Worm (Caenorhabditis elegans) whole organism, L2 larva: ENCODE data around the gene Y51H7BR.4.
"Not testable (repeated sequence)": the region's sequence is repeated elsewhere in the genome, so short reads cannot be mapped to it uniquely, and the experiment has no call there.

ENCODE experiments used
- C34F6.9 ChIP-seq: fragments of 150-350 bp; optimal IDR thresholded peaks from 2 replicates; lab custom pipeline; 2014; ENCODE audit warnings: missing biosample characterization, missing genetic modification characterization
- F13H6.1 ChIP-seq: sonication (generic microtip); optimal IDR thresholded peaks from 2 replicates; lab custom pipeline; 2016; ENCODE audit warnings: missing genetic modification characterization, missing compliant biosample characterization
- alr-1 ChIP-seq: fragments of 150-350 bp; optimal IDR thresholded peaks from 2 replicates; lab custom pipeline; 2014; ENCODE audit warnings: missing biosample characterization, missing genetic modification characterization
- ama-1 ChIP-seq: fragments of 150-350 bp; optimal IDR thresholded peaks from 2 replicates; lab custom pipeline; 2018; ENCODE audit warnings: inconsistent platforms
- blmp-1 ChIP-seq: sonication (generic microtip); optimal IDR thresholded peaks from 2 replicates; lab custom pipeline; 2017; ENCODE audit warnings: missing genetic modification characterization, mild to moderate bottlenecking, missing compliant biosample characterization, antibody characterized with exemption, moderate library complexity; ENCODE audit not compliant: insufficient read depth
- ceh-16 ChIP-seq: fragments of 150-350 bp; optimal IDR thresholded peaks from 2 replicates; lab custom pipeline; 2014; ENCODE audit warnings: missing biosample characterization, missing genetic modification characterization
- ceh-82 ChIP-seq: fragments of 150-350 bp; optimal IDR thresholded peaks from 2 replicates; lab custom pipeline; 2014; ENCODE audit warnings: missing biosample characterization, missing genetic modification characterization
- crh-2 ChIP-seq: sonication (generic microtip); optimal IDR thresholded peaks from 2 replicates; lab custom pipeline; 2017; ENCODE audit warnings: missing biosample characterization, missing genetic modification characterization
- dmd-4 ChIP-seq: sonication (generic microtip); optimal IDR thresholded peaks from 2 replicates; lab custom pipeline; 2017; ENCODE audit warnings: missing biosample characterization, missing genetic modification characterization
- egl-27 ChIP-seq: sonication (generic microtip); optimal IDR thresholded peaks from 3 replicates; lab custom pipeline; 2017; ENCODE audit warnings: missing biosample characterization, missing genetic modification reagents, missing genetic modification characterization
- elt-1 ChIP-seq: fragments of 150-350 bp; optimal IDR thresholded peaks from 2 replicates; lab custom pipeline; 2014; ENCODE audit warnings: missing biosample characterization, missing genetic modification characterization
- lin-11 ChIP-seq: fragments of 150-350 bp; sonication (generic microtip); optimal IDR thresholded peaks from 2 replicates; lab custom pipeline; 2014; ENCODE audit warnings: missing biosample characterization, missing genetic modification characterization, inconsistent platforms, mixed read lengths
- lin-39 ChIP-seq: fragments of 150-350 bp; optimal IDR thresholded peaks from 2 replicates; lab custom pipeline; 2014; ENCODE audit warnings: missing biosample characterization, missing genetic modification reagents, missing genetic modification characterization
- lsy-2 ChIP-seq, 2 experiments: fragments of 150-350 bp in 1 of 2; sonication (generic microtip) in 1 of 2; optimal IDR thresholded peaks; 2 replicates each; lab custom pipeline; 2014 to 2017; ENCODE audit warnings: missing biosample characterization in 2 of 2, missing genetic modification characterization in 2 of 2
- mab-5 ChIP-seq: fragments of 150-350 bp; optimal IDR thresholded peaks from 2 replicates; lab custom pipeline; 2014; ENCODE audit warnings: missing biosample characterization, missing genetic modification characterization
- mbf-1 ChIP-seq: sonication (generic microtip); optimal IDR thresholded peaks from 2 replicates; lab custom pipeline; 2017; ENCODE audit warnings: missing biosample characterization, missing genetic modification characterization
- mdl-1 ChIP-seq, 2 experiments: fragments of 150-350 bp in 1 of 2; sonication (generic microtip) in 1 of 2; optimal IDR thresholded peaks; 2 replicates each; lab custom pipeline; 2017; ENCODE audit warnings: missing biosample characterization in 2 of 2, missing genetic modification characterization in 2 of 2
- nhr-10 ChIP-seq: sonication (generic microtip); optimal IDR thresholded peaks from 2 replicates; lab custom pipeline; 2017; ENCODE audit warnings: missing biosample characterization, missing genetic modification characterization
- nhr-12 ChIP-seq: fragments of 150-350 bp; optimal IDR thresholded peaks from 2 replicates; lab custom pipeline; 2014; ENCODE audit warnings: missing biosample characterization, missing genetic modification characterization
- nhr-21 ChIP-seq: fragments of 150-350 bp; optimal IDR thresholded peaks from 2 replicates; lab custom pipeline; 2014; ENCODE audit warnings: missing biosample characterization, missing genetic modification characterization
- nhr-23 ChIP-seq: fragments of 150-350 bp; optimal IDR thresholded peaks from 2 replicates; lab custom pipeline; 2014; ENCODE audit warnings: missing biosample characterization, missing genetic modification reagents, missing genetic modification characterization
- nhr-25 ChIP-seq: fragments of 150-350 bp; sonication (generic microtip); optimal IDR thresholded peaks from 3 replicates; lab custom pipeline; 2014; ENCODE audit warnings: missing biosample characterization, missing genetic modification characterization
- nhr-6 ChIP-seq: fragments of 150-350 bp; optimal IDR thresholded peaks from 2 replicates; lab custom pipeline; 2014; ENCODE audit warnings: missing biosample characterization, missing genetic modification characterization
- peb-1 ChIP-seq: fragments of 150-350 bp; optimal IDR thresholded peaks from 2 replicates; lab custom pipeline; 2014; ENCODE audit warnings: missing biosample characterization, missing genetic modification characterization
- sem-4 ChIP-seq: fragments of 150-350 bp; optimal IDR thresholded peaks from 2 replicates; lab custom pipeline; 2014; ENCODE audit warnings: missing biosample characterization, missing genetic modification reagents, missing genetic modification characterization
- skn-1 ChIP-seq: sonication (generic microtip); optimal IDR thresholded peaks from 2 replicates; lab custom pipeline; 2017; ENCODE audit warnings: missing biosample characterization, missing genetic modification characterization
- sma-3 ChIP-seq: sonication (generic microtip); optimal IDR thresholded peaks from 2 replicates; lab custom pipeline; 2016; ENCODE audit warnings: missing genetic modification reagents, missing genetic modification characterization, missing compliant biosample characterization
- sma-9 ChIP-seq, 2 experiments: fragments of 150-350 bp in 1 of 2; sonication (generic microtip) in 1 of 2; optimal IDR thresholded peaks; 2 replicates each; lab custom pipeline; 2014 to 2016; ENCODE audit warnings: missing genetic modification characterization in 2 of 2, mild to moderate bottlenecking in 1 of 2, missing biosample characterization in 1 of 2, missing compliant biosample characterization in 1 of 2, missing genetic modification reagents in 1 of 2, moderate library complexity in 1 of 2
- snpc-4 ChIP-seq: fragments of 150-350 bp; optimal IDR thresholded peaks from 2 replicates; lab custom pipeline; 2014; ENCODE audit warnings: missing biosample characterization, missing genetic modification characterization
- unc-62 ChIP-seq: fragments of 150-350 bp; optimal IDR thresholded peaks from 2 replicates; lab custom pipeline; 2014; ENCODE audit warnings: missing biosample characterization, missing genetic modification reagents, missing genetic modification characterization
- zag-1 ChIP-seq: fragments of 150-350 bp; optimal IDR thresholded peaks from 2 replicates; lab custom pipeline; 2014; ENCODE audit warnings: missing biosample characterization, missing genetic modification characterization
- ztf-1 ChIP-seq: fragments of 200-800 bp; sonication (Bioruptor generic); conservative IDR thresholded peaks from 2 replicates; pipeline ENCODE4 v1.3.6; 2022; ENCODE audit warnings: missing genetic modification characterization, missing compliant biosample characterization

Gene Y51H7BR.4

DNA sequence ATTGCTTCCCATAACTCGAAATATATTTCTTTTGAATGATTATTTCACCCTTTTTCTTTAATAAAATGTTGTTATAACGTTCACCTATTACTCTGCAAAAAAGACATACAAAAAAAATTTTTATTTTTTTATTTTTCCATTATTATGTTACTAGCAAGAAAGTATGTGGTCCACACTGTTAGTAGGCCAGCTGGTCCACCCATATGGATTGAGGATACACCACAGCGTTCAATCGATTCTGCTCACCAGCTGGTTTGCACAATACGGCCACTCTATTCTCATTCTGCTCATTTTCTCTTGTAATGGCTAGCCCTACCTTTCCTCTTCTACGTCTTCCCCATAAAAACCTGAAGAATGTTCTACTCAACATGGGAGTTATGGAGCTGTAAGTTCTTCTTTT lies 9.4 kb downstream of the Y51H7BR.4 start, which contains the start of gene fbxb-44:
TSS of gene fbxb-44 (plus strand) at position 301 of the 400 bp plus-strand sequence.
- TF ChIP-seq snpc-4: no peak
- TF ChIP-seq nhr-23 (tag; lab: Kevin White, UChicago): no peak
- no peak for TF ChIP-seq ceh-16
- TF ChIP-seq nhr-10: no peak
- no peak for TF ChIP-seq dmd-4 (tag; lab: Kevin White, UChicago)
- TF ChIP-seq nhr-6 (tag; lab: Kevin White, UChicago): no peak
- TF ChIP-seq egl-27 (tag; lab: Kevin White, UChicago): no peak
- no peak for TF ChIP-seq nhr-25
- no peak for TF ChIP-seq nhr-21 (tag; lab: Kevin White, UChicago)
- TF ChIP-seq sma-3 (GFP tag; lab: Kevin White, UChicago): no peak
- no peak for TF ChIP-seq mab-5 (tag; lab: Kevin White, UChicago)

DNA sequence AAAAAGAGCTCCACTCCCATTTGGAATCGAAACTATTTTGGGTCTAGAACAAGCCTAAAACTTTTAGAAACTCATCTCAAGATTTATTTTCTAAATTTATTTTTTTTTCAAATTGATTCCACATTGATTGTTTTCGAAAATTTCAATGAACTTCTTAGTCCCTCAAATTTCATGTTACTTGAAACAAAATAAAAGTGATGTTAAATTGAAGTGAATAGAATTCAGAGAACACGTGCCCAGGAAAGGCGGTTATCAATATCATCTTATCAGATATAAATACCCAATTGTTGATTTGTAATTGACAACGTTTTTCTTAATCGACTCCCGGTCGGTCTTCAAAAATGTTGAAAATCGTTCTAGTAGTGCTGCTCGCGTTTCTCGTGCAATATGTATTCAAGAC lies 11.5 kb downstream of the Y51H7BR.4 start, which contains the start of gene poml-4:
TSS of gene poml-4 (plus strand) at position 301 of the 400 bp plus-strand sequence.
- not testable (repeated sequence) for TF ChIP-seq nhr-6 (tag; lab: Kevin White, UChicago); ztf-1 (GFP tag; lab: Robert Waterston, UW); mdl-1 (tag; optimal IDR thresholded peaks at IDR 0.05; lab: Kevin White, UChicago)

DNA sequence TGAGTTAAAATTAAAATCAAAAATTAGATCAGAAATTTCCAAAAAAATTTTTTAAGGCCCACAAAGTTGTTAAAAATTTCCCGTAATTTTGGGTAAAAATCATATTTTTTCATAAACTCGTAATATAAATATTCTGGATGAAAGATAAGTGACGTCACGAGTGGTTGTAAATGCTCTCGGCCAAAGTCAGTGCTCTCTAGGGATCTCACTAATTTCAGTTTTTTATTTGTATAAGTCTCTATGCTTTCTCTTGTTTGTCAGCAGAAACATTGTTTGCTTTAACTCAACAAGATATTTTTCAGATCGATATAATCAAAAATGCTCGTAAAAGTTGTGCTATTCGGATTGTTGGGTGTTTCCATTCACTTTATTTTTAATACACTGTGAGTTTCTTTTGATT lies 14.0 kb downstream of the Y51H7BR.4 start, which contains the start of gene K05F6.4:
TSS of gene K05F6.4 (plus strand) at position 301 of the 400 bp plus-strand sequence.
- TF ChIP-seq zag-1 (tag; lab: Kevin White, UChicago); sma-3 (GFP tag; lab: Kevin White, UChicago); ama-1 (lab: Kevin White, UChicago): not testable (repeated sequence)

DNA sequence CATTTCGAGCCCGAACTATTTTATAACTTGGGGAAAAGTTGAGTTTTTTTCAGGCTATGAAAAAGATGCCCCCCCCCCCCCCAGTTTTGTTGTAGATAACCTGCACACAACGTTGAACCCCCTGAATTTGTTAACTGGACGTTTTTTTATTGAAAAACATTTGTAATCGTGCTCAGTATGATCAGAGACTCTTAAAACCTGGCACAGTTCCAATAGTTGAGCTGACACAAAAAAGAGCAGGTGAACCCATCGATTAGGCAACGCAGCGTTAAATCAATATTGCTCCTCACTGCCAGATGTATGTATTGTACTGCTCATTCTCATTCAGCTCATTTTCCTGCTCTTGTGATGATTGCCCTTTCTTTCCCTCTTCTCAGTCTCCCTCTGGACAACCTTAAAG lies 16.5 kb downstream of the Y51H7BR.4 start, which contains the start of gene K05F6.12:
TSS of gene K05F6.12 (plus strand) at position 301 of the 400 bp plus-strand sequence.
- no peak for TF ChIP-seq mbf-1 (tag; lab: Kevin White, UChicago)
- TF ChIP-seq snpc-4: no peak
- no peak for TF ChIP-seq dmd-4 (tag; lab: Kevin White, UChicago)
- TF ChIP-seq lsy-2 (tag; optimal IDR thresholded peaks at IDR 0.05; lab: Kevin White, UChicago): no peak
- no peak for TF ChIP-seq C34F6.9 (tag; lab: Kevin White, UChicago)
- no peak for TF ChIP-seq ceh-82 (tag; lab: Kevin White, UChicago)
- no peak for TF ChIP-seq sem-4
- no peak for TF ChIP-seq nhr-12
- no peak for TF ChIP-seq blmp-1 (tag; lab: Kevin White, UChicago)
- TF ChIP-seq ztf-1 (GFP tag; lab: Robert Waterston, UW): no peak
- TF ChIP-seq ama-1 (lab: Kevin White, UChicago): no peak
- TF ChIP-seq lin-39: no peak
- no peak for TF ChIP-seq egl-27 (tag; lab: Kevin White, UChicago)
- TF ChIP-seq, all 48 proteins: peak for 0

DNA sequence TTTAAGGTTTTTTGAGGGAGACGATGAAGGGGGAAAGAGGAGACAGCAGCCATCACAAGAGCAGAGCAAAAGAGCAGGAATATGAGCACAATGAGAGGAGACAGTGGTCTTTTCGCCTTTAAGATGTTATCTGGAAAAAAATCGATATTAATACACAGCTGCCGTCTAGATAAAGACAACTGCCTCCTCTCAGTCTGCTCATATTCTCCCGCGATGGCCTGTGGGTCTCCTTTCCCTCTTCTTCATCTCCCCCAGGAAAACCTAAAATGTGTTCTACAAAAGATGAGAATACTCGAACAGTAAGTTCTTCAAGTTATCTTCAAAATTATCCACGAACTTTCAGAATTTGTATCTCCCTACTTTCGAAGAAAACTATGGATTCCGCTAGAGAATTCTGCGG lies 21.3 kb downstream of the Y51H7BR.4 start, which contains the start of the genes fbxb-52 and fbxb-51:
TSS of gene fbxb-52 (minus strand) at position 101 of the 400 bp plus-strand sequence.
TSS of gene fbxb-51 (plus strand) at position 212 of the 400 bp plus-strand sequence.
- TF ChIP-seq skn-1: no peak
- TF ChIP-seq sem-4: no peak
- TF ChIP-seq dmd-4 (tag; lab: Kevin White, UChicago): no peak
- TF ChIP-seq zag-1 (tag; lab: Kevin White, UChicago): no peak
- TF ChIP-seq elt-1 (tag; lab: Kevin White, UChicago): no peak
- TF ChIP-seq peb-1 (tag; lab: Kevin White, UChicago): no peak
- TF ChIP-seq mab-5 (tag; lab: Kevin White, UChicago): no peak
- TF ChIP-seq lin-11 (tag; lab: Kevin White, UChicago): no peak
- TF ChIP-seq unc-62 (GFP tag; lab: Kevin White, UChicago): no peak
- no peak for TF ChIP-seq alr-1 (tag; lab: Kevin White, UChicago)
- TF ChIP-seq nhr-23 (tag; lab: Kevin White, UChicago): no peak

DNA sequence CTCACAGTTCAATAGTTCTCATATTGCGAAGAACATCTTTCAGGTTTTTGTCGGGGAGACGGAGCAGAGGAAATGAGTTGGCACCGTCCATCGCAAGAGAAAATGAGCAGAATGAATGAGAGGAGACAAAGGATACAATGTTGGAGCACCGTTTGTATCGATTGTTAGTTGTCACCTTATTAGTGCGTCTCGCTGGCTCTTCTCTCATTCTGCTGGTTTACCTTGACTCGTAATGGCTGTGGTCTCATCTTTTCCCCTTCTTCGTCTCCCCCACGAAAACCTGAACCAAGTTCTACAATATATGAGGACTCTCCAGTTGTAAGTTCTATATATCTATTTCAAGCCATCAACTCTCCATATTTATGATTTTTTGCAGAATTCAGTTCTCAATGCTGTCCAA lies 27.1 kb downstream of the Y51H7BR.4 start, which contains the start of the genes fbxb-54 and fbxb-50:
TSS of gene fbxb-54 (minus strand) at position 101 of the 400 bp plus-strand sequence.
TSS of gene fbxb-50 (plus strand) at position 227 of the 400 bp plus-strand sequence.
- TF ChIP-seq crh-2; F13H6.1 (tag; lab: Kevin White, UChicago); sma-9 (GFP tag; optimal IDR thresholded peaks at IDR 0.05; lab: Kevin White, UChicago); sma-9 (tag; optimal IDR thresholded peaks at IDR 0.05; lab: Kevin White, UChicago): not testable (repeated sequence)
